Worm (Caenorhabditis elegans) whole organism, L4 larva: ENCODE measurements around the gene F49C12.15.
A peak's percentile ranks its signal among the peaks of the same experiment; 100 is the strongest.

Source experiments
- F37D6.2 ChIP-seq: sonication (generic microtip); optimal IDR thresholded peaks from 2 replicates; lab custom pipeline; 2016; ENCODE audit warnings: mild to moderate bottlenecking, missing genetic modification characterization, missing compliant biosample characterization
- Y48G9A.11 ChIP-seq: fragments of 200-800 bp; sonication (Bioruptor generic); IDR thresholded peaks from 2 replicates; pipeline ENCODE4 v1.3.6; 2022; ENCODE audit warnings: missing genetic modification reagents, missing genetic modification characterization, missing compliant biosample characterization
- Y5F2A.4 ChIP-seq: fragments of 200-800 bp; sonication (Bioruptor generic); optimal IDR thresholded peaks from 2 replicates; lab custom pipeline; 2018; ENCODE audit warnings: mild to moderate bottlenecking, missing genetic modification characterization, missing compliant biosample characterization
- ZK546.5 ChIP-seq, 2 experiments: sonication (generic microtip); optimal IDR thresholded peaks; 2 replicates each; lab custom pipeline; 2017; ENCODE audit warnings: missing biosample characterization in 2 of 2, missing genetic modification characterization in 2 of 2
- aha-1 ChIP-seq: fragments of 150-350 bp; peaks from one replicate; lab custom pipeline; 2014; ENCODE audit warnings: missing biosample characterization, missing genetic modification characterization
- aly-2 ChIP-seq: sonication (generic microtip); optimal IDR thresholded peaks from 2 replicates; lab custom pipeline; 2018; ENCODE audit warnings: missing biosample characterization, missing genetic modification characterization
- ama-1 ChIP-seq: fragments of 150-350 bp; optimal IDR thresholded peaks from 2 replicates; lab custom pipeline; 2014; ENCODE audit warnings: inconsistent platforms, mixed read lengths
- arid-1 ChIP-seq: fragments of 200-800 bp; sonication (Bioruptor generic); conservative IDR thresholded peaks from 2 replicates; pipeline ENCODE4 v1.3.6; 2022; ENCODE audit warnings: missing genetic modification reagents, missing genetic modification characterization, missing compliant biosample characterization
- ceh-20 ChIP-seq: fragments of 200-800 bp; sonication (Bioruptor generic); IDR thresholded peaks from 2 replicates; pipeline ENCODE4 v1.3.6; 2022; ENCODE audit warnings: missing genetic modification reagents, missing genetic modification characterization, missing compliant biosample characterization
- ceh-62 ChIP-seq: sonication (generic microtip); optimal IDR thresholded peaks from 2 replicates; lab custom pipeline; 2017; ENCODE audit warnings: missing biosample characterization, missing genetic modification characterization
- ceh-82 ChIP-seq: sonication (generic microtip); optimal IDR thresholded peaks from 2 replicates; lab custom pipeline; 2017; ENCODE audit warnings: missing biosample characterization, missing genetic modification characterization
- cey-2 ChIP-seq: sonication (generic microtip); optimal IDR thresholded peaks from 3 replicates; lab custom pipeline; 2017; ENCODE audit warnings: missing genetic modification characterization, mild to moderate bottlenecking, missing compliant biosample characterization, antibody characterized with exemption, borderline replicate concordance; ENCODE audit not compliant: insufficient read depth
- ctbp-1 ChIP-seq: fragments of 200-800 bp; sonication (Bioruptor generic); IDR thresholded peaks from 2 replicates; pipeline ENCODE4 v1.3.6; 2022; ENCODE audit warnings: missing genetic modification reagents, missing genetic modification characterization, missing compliant biosample characterization
- daf-16 ChIP-seq, 3 experiments: sonication (generic microtip); optimal IDR thresholded peaks; 2 replicates each; lab custom pipeline; 2016 to 2017; ENCODE audit warnings: missing genetic modification characterization in 3 of 3, missing genetic modification reagents in 3 of 3, mild to moderate bottlenecking in 2 of 3, missing compliant biosample characterization in 2 of 3, missing biosample characterization in 1 of 3, moderate library complexity in 1 of 3
- daf-19 ChIP-seq: fragments of 200-800 bp; sonication (Bioruptor generic); conservative IDR thresholded peaks from 2 replicates; pipeline ENCODE4 v1.3.6; 2022; ENCODE audit warnings: missing genetic modification characterization, missing compliant biosample characterization
- dmd-6 ChIP-seq: fragments of 200-800 bp; sonication (Bioruptor generic); IDR thresholded peaks from 2 replicates; pipeline ENCODE4 v1.3.6; 2022; ENCODE audit warnings: missing genetic modification reagents, missing genetic modification characterization, missing compliant biosample characterization
- dmd-8 ChIP-seq: fragments of 200-800 bp; sonication (Bioruptor generic); IDR thresholded peaks from 2 replicates; pipeline ENCODE4 v1.3.6; 2022; ENCODE audit warnings: missing genetic modification characterization, missing compliant biosample characterization
- dpl-1 ChIP-seq: fragments of 150-350 bp; optimal IDR thresholded peaks from 2 replicates; lab custom pipeline; 2014; ENCODE audit warnings: missing biosample characterization, missing genetic modification reagents, missing genetic modification characterization
- duxl-1 ChIP-seq: sonication (generic microtip); optimal IDR thresholded peaks from 2 replicates; lab custom pipeline; 2016; ENCODE audit warnings: mild to moderate bottlenecking, missing genetic modification characterization, moderate library complexity, missing compliant biosample characterization; ENCODE audit not compliant: poor library complexity
- egl-43 ChIP-seq: fragments of 200-800 bp; sonication (Bioruptor generic); IDR thresholded peaks from 2 replicates; pipeline ENCODE4 v1.3.6; 2022; ENCODE audit warnings: missing genetic modification reagents, missing genetic modification characterization, missing compliant biosample characterization
- fos-1 ChIP-seq: fragments of 150-350 bp; optimal IDR thresholded peaks from 2 replicates; lab custom pipeline; 2014; ENCODE audit warnings: missing biosample characterization, missing genetic modification characterization
- gei-8 ChIP-seq: fragments of 200-800 bp; sonication (Bioruptor generic); optimal IDR thresholded peaks from 2 replicates; lab custom pipeline; 2018; ENCODE audit warnings: mild to moderate bottlenecking, missing genetic modification characterization, missing compliant biosample characterization
- hlh-11 ChIP-seq: fragments of 200-800 bp; sonication (Bioruptor generic); optimal IDR thresholded peaks from 2 replicates; lab custom pipeline; 2018; ENCODE audit warnings: mild to moderate bottlenecking, missing genetic modification characterization, missing compliant biosample characterization
- hmg-1.1 ChIP-seq: fragments of 200-800 bp; sonication (Bioruptor generic); IDR thresholded peaks from 2 replicates; pipeline ENCODE4 v1.3.6; 2022; ENCODE audit warnings: missing genetic modification reagents, missing genetic modification characterization, missing compliant biosample characterization
- lim-7 ChIP-seq: fragments of 200-800 bp; sonication (Bioruptor generic); IDR thresholded peaks from 2 replicates; pipeline ENCODE4 v1.3.6; 2022; ENCODE audit warnings: missing genetic modification characterization, missing compliant biosample characterization
- lin-38 ChIP-seq: fragments of 200-800 bp; sonication (Bioruptor generic); IDR thresholded peaks from 2 replicates; pipeline ENCODE4 v1.3.6; 2022; ENCODE audit warnings: missing genetic modification reagents, missing genetic modification characterization, missing compliant biosample characterization
- lir-3 ChIP-seq: sonication (generic microtip); optimal IDR thresholded peaks from 2 replicates; lab custom pipeline; 2016; ENCODE audit warnings: mild to moderate bottlenecking, missing genetic modification characterization, missing compliant biosample characterization
- madf-5 ChIP-seq, 2 experiments: fragments of 200-800 bp; sonication (Bioruptor generic); IDR thresholded peaks; 2 replicates each; pipeline ENCODE4 v1.3.6; 2022; ENCODE audit warnings: missing compliant biosample characterization in 2 of 2, missing genetic modification characterization in 2 of 2
- madf-9 ChIP-seq: fragments of 200-800 bp; sonication (Bioruptor generic); conservative IDR thresholded peaks from 2 replicates; pipeline ENCODE4 v1.3.6; 2022; ENCODE audit warnings: missing genetic modification reagents, missing genetic modification characterization, missing compliant biosample characterization
- mes-2 ChIP-seq: sonication (generic microtip); optimal IDR thresholded peaks from 2 replicates; lab custom pipeline; 2016; ENCODE audit warnings: missing genotype, mild to moderate bottlenecking, missing genetic modification characterization, missing compliant biosample characterization; ENCODE audit not compliant: poor library complexity, severe bottlenecking
- mxl-2 ChIP-seq: fragments of 200-800 bp; sonication (Bioruptor generic); conservative IDR thresholded peaks from 2 replicates; pipeline ENCODE4 v1.3.6; 2022; ENCODE audit warnings: missing genetic modification reagents, missing genetic modification characterization, missing compliant biosample characterization
- nhr-10 ChIP-seq: fragments of 150-350 bp; optimal IDR thresholded peaks from 2 replicates; lab custom pipeline; 2014; ENCODE audit warnings: missing biosample characterization, missing genetic modification characterization
- nhr-237 ChIP-seq: sonication (generic microtip); optimal IDR thresholded peaks from 2 replicates; lab custom pipeline; 2017; ENCODE audit warnings: missing biosample characterization, missing genetic modification characterization
- nhr-28 ChIP-seq: fragments of 150-350 bp; optimal IDR thresholded peaks from 2 replicates; lab custom pipeline; 2014; ENCODE audit warnings: missing biosample characterization, missing genetic modification characterization
- nhr-41 ChIP-seq: fragments of 200-800 bp; sonication (Bioruptor generic); IDR thresholded peaks from 2 replicates; pipeline ENCODE4 v1.3.6; 2022; ENCODE audit warnings: missing genetic modification reagents, missing genetic modification characterization, missing compliant biosample characterization
- nhr-42 ChIP-seq: fragments of 200-800 bp; sonication (Bioruptor generic); IDR thresholded peaks from 2 replicates; pipeline ENCODE4 v1.3.6; 2022; ENCODE audit warnings: missing genetic modification characterization, missing compliant biosample characterization
- nhr-6 ChIP-seq: fragments of 150-350 bp; optimal IDR thresholded peaks from 2 replicates; lab custom pipeline; 2014; ENCODE audit warnings: missing biosample characterization, missing genetic modification characterization
- nhr-77 ChIP-seq: fragments of 150-350 bp; optimal IDR thresholded peaks from 2 replicates; lab custom pipeline; 2014; ENCODE audit warnings: missing biosample characterization, missing genetic modification characterization
- pqm-1 ChIP-seq: sonication (generic microtip); optimal IDR thresholded peaks from 2 replicates; lab custom pipeline; 2017; ENCODE audit warnings: missing biosample characterization, missing genetic modification characterization
- snpc-1.2 ChIP-seq: fragments of 200-800 bp; sonication (Bioruptor generic); IDR thresholded peaks from 2 replicates; pipeline ENCODE4 v1.3.6; 2022; ENCODE audit warnings: missing genetic modification reagents, missing genetic modification characterization, missing compliant biosample characterization
- snpc-4 ChIP-seq: fragments of 150-350 bp; optimal IDR thresholded peaks from 2 replicates; lab custom pipeline; 2014; ENCODE audit warnings: missing biosample characterization, missing genetic modification characterization
- tra-1 ChIP-seq: fragments of 200-800 bp; sonication (Bioruptor generic); IDR thresholded peaks from 2 replicates; pipeline ENCODE4 v1.3.6; 2022; ENCODE audit warnings: missing genetic modification reagents, missing genetic modification characterization, missing compliant biosample characterization
- unc-39 ChIP-seq: sonication (generic microtip); optimal IDR thresholded peaks from 2 replicates; lab custom pipeline; 2017; ENCODE audit warnings: missing biosample characterization, missing genetic modification characterization
- unc-62 ChIP-seq, 3 experiments: fragments of 150-350 bp in 1 of 3; sonication (generic microtip); optimal IDR thresholded peaks in 2 of 3; peaks in 1 of 3; 1 replicate in 1 of 3; 2 replicates in 2 of 3; lab custom pipeline; 2014 to 2017; ENCODE audit warnings: missing biosample characterization in 3 of 3, missing genetic modification characterization in 3 of 3, missing genetic modification reagents in 3 of 3, missing genotype in 1 of 3
- zag-1 ChIP-seq: fragments of 150-350 bp; optimal IDR thresholded peaks from 2 replicates; lab custom pipeline; 2014; ENCODE audit warnings: missing biosample characterization, missing genetic modification characterization
- ztf-7 ChIP-seq: fragments of 150-350 bp; optimal IDR thresholded peaks from 2 replicates; lab custom pipeline; 2014; ENCODE audit warnings: missing biosample characterization, missing genetic modification characterization

Gene F49C12.15

ce11 chrIV:9304617-9305016 lies 19.6 kb upstream of the F49C12.15 start, which contains the start of gene F49C12.5:
Gene F49C12.5 (plus strand): TSS chrIV:9304917.
- TF ChIP-seq aly-2 (tag; lab: Kevin White, UChicago), result no peak

ce11 chrIV:9308975-9309374 lies 15.3 kb upstream of the F49C12.15 start, which contains the start of gene F49C12.6:
Gene F49C12.6 (minus strand): TSS chrIV:9309075.
- TF ChIP-seq ceh-20 (GFP tag; lab: Robert Waterston, UW), result no peak
- TF ChIP-seq ceh-62 (tag; lab: Kevin White, UChicago), result no peak
- TF ChIP-seq duxl-1 (tag; lab: Kevin White, UChicago), result no peak
- no peak for TF ChIP-seq snpc-4
- TF ChIP-seq Y5F2A.4 (GFP tag; lab: Kevin White, UChicago), result no peak
- TF ChIP-seq lin-38 (GFP tag; lab: Robert Waterston, UW), result no peak
- TF ChIP-seq daf-16 (GFP tag; optimal IDR thresholded peaks at IDR 0.05; lab: Kevin White, UChicago), result no peak
- TF ChIP-seq daf-16 (tag; optimal IDR thresholded peaks at IDR 0.05; lab: Kevin White, UChicago), result no peak
- no peak for TF ChIP-seq zag-1 (tag; lab: Kevin White, UChicago)
- no peak for TF ChIP-seq unc-62 (GFP tag; optimal IDR thresholded peaks at IDR 0.05 in 1 of 2; lab: Kevin White, UChicago)
- no peak for TF ChIP-seq unc-62 (tag; optimal IDR thresholded peaks at IDR 0.05; lab: Kevin White, UChicago)
- TF ChIP-seq ztf-7, result no peak
- TF ChIP-seq ctbp-1 (GFP tag; lab: Robert Waterston, UW), result no peak
- TF ChIP-seq madf-5 (GFP tag; IDR thresholded peaks at IDR 0.05; lab: Robert Waterston, UW), result no peak
- TF ChIP-seq dmd-8, result no peak
- no peak for TF ChIP-seq mxl-2 (GFP tag; lab: Robert Waterston, UW)
- TF ChIP-seq hmg-1.1 (GFP tag; lab: Robert Waterston, UW), result no peak
- TF ChIP-seq, all 104 proteins: peak for 0

ce11 chrIV:9310935-9311566 lies 13.2 kb upstream of the F49C12.15 start:
- TF ChIP-seq snpc-1.2 (no peak), egl-43 (GFP tag; lab: Robert Waterston, UW) (no peak), daf-19 (GFP tag; lab: Robert Waterston, UW) (no peak), dpl-1 (GFP tag; lab: Kevin White, UChicago) (no peak), madf-9 (no peak), lir-3 (no peak), nhr-237 (tag; lab: Kevin White, UChicago) (no peak), unc-39 (tag; lab: Kevin White, UChicago) (no peak), nhr-42 (GFP tag; lab: Robert Waterston, UW) (no peak), pqm-1 (tag; lab: Kevin White, UChicago) (peak; percentile 44), Y5F2A.4 (GFP tag; lab: Kevin White, UChicago) (no peak), ctbp-1 (GFP tag; lab: Robert Waterston, UW) (no peak), aly-2 (tag; lab: Kevin White, UChicago) (no peak), nhr-41 (GFP tag; lab: Robert Waterston, UW) (no peak), dmd-6 (GFP tag; lab: Robert Waterston, UW) (no peak; the same call in none of the 2 replicates), F37D6.2 (tag; lab: Kevin White, UChicago) (no peak), ceh-82 (tag; lab: Kevin White, UChicago) (no peak), aha-1 (peak; percentile 91), ama-1 (lab: Kevin White, UChicago) (no peak), ZK546.5 (tag; optimal IDR thresholded peaks at IDR 0.05; lab: Kevin White, UChicago) (no peak), arid-1 (GFP tag; lab: Robert Waterston, UW) (no peak), gei-8 (GFP tag; lab: Kevin White, UChicago) (no peak), mes-2 (no peak), fos-1 (tag; lab: Kevin White, UChicago) (no peak), mxl-2 (GFP tag; lab: Robert Waterston, UW) (no peak), ztf-7 (no peak), hlh-11 (tag; lab: Kevin White, UChicago) (peak; percentile 57), cey-2 (no peak), tra-1 (GFP tag; lab: Robert Waterston, UW) (no peak), nhr-28 (tag; lab: Kevin White, UChicago) (peak; percentile 71), nhr-77 (tag; lab: Kevin White, UChicago) (peak; percentile 74), Y48G9A.11 (GFP tag; lab: Robert Waterston, UW) (no peak), lim-7 (GFP tag; lab: Robert Waterston, UW) (no peak), nhr-10 (no peak), nhr-6 (tag; lab: Kevin White, UChicago) (no peak)
